Worm (Caenorhabditis elegans) whole organism, late embryonic: ENCODE data around the gene kcc-2.

Experiments
- C38D4.7 ChIP-seq: fragments of 200-800 bp; sonication (Bioruptor generic); optimal IDR thresholded peaks from 2 replicates; lab custom pipeline; 2018; ENCODE audit warnings: mild to moderate bottlenecking, missing genetic modification characterization, moderate library complexity, missing compliant biosample characterization
- F13H6.1 ChIP-seq: sonication (generic microtip); optimal IDR thresholded peaks from 2 replicates; lab custom pipeline; 2016; ENCODE audit warnings: missing genetic modification characterization, missing compliant biosample characterization
- K02D7.2 ChIP-seq: sonication (generic microtip); optimal IDR thresholded peaks from 2 replicates; lab custom pipeline; 2017; ENCODE audit warnings: mild to moderate bottlenecking, missing genetic modification characterization, missing compliant biosample characterization
- T23F11.4 ChIP-seq: fragments of 200-800 bp; sonication (Bioruptor generic); optimal IDR thresholded peaks from 2 replicates; lab custom pipeline; 2018; ENCODE audit warnings: mild to moderate bottlenecking, missing genetic modification characterization, missing compliant biosample characterization
- Y22D7AL.16 ChIP-seq: sonication (generic microtip); optimal IDR thresholded peaks from 2 replicates; lab custom pipeline; 2016; ENCODE audit warnings: missing genetic modification characterization, missing compliant biosample characterization
- ama-1 ChIP-seq: fragments of 150-350 bp; optimal IDR thresholded peaks from 2 replicates; lab custom pipeline; 2014
- ceh-14 ChIP-seq: sonication (generic microtip); optimal IDR thresholded peaks from 2 replicates; lab custom pipeline; 2016; ENCODE audit warnings: missing genotype, missing genetic modification characterization, missing compliant biosample characterization
- ceh-2 ChIP-seq: sonication (generic microtip); optimal IDR thresholded peaks from 2 replicates; lab custom pipeline; 2016; ENCODE audit warnings: missing genotype, missing genetic modification characterization, missing compliant biosample characterization
- ceh-22 ChIP-seq: sonication (generic microtip); optimal IDR thresholded peaks from 2 replicates; lab custom pipeline; 2017; ENCODE audit warnings: missing biosample characterization, missing genetic modification characterization
- ceh-24 ChIP-seq: sonication (generic microtip); optimal IDR thresholded peaks from 2 replicates; lab custom pipeline; 2016; ENCODE audit warnings: mild to moderate bottlenecking, missing genetic modification characterization, missing compliant biosample characterization
- ceh-34 ChIP-seq: sonication (generic microtip); optimal IDR thresholded peaks from 2 replicates; lab custom pipeline; 2016; ENCODE audit warnings: mild to moderate bottlenecking, missing genetic modification characterization, missing compliant biosample characterization
- ceh-9 ChIP-seq: sonication (generic microtip); optimal IDR thresholded peaks from 2 replicates; lab custom pipeline; 2016; ENCODE audit warnings: mild to moderate bottlenecking, missing genetic modification characterization, inconsistent platforms, missing compliant biosample characterization
- dmd-4 ChIP-seq: sonication (generic microtip); optimal IDR thresholded peaks from 2 replicates; lab custom pipeline; 2016; ENCODE audit warnings: borderline replicate concordance, missing genetic modification characterization, missing compliant biosample characterization
- dve-1 ChIP-seq: sonication (generic microtip); optimal IDR thresholded peaks from 2 replicates; lab custom pipeline; 2017; ENCODE audit warnings: antibody characterized with exemption, mild to moderate bottlenecking, missing genetic modification characterization, missing compliant biosample characterization
- elt-2 ChIP-seq: sonication (generic microtip); optimal IDR thresholded peaks from 2 replicates; lab custom pipeline; 2016; ENCODE audit warnings: missing genetic modification reagents, missing genetic modification characterization, missing compliant biosample characterization
- elt-4 ChIP-seq: sonication (generic microtip); optimal IDR thresholded peaks from 2 replicates; lab custom pipeline; 2016; ENCODE audit warnings: missing genetic modification characterization, missing compliant biosample characterization
- ets-4 ChIP-seq: sonication (generic microtip); optimal IDR thresholded peaks from 2 replicates; lab custom pipeline; 2016; ENCODE audit warnings: missing genetic modification characterization, missing compliant biosample characterization
- eyg-1 ChIP-seq: sonication (generic microtip); optimal IDR thresholded peaks from 2 replicates; lab custom pipeline; 2016; ENCODE audit warnings: missing genotype, missing genetic modification characterization, missing compliant biosample characterization
- fkh-6 ChIP-seq: sonication (generic microtip); optimal IDR thresholded peaks from 2 replicates; lab custom pipeline; 2016; ENCODE audit warnings: missing genetic modification characterization, missing compliant biosample characterization
- gmeb-2 ChIP-seq: sonication (generic microtip); optimal IDR thresholded peaks from 2 replicates; lab custom pipeline; 2016; ENCODE audit warnings: missing genetic modification characterization, inconsistent platforms, missing compliant biosample characterization
- hlh-13 ChIP-seq: fragments of 200-800 bp; sonication (Bioruptor generic); optimal IDR thresholded peaks from 2 replicates; lab custom pipeline; 2018; ENCODE audit warnings: mild to moderate bottlenecking, missing genetic modification characterization, missing compliant biosample characterization
- hlh-30 ChIP-seq: sonication (generic microtip); optimal IDR thresholded peaks from 2 replicates; lab custom pipeline; 2017; ENCODE audit warnings: antibody characterized with exemption, missing genetic modification characterization, missing compliant biosample characterization; ENCODE audit not compliant: insufficient read depth
- hlh-6 ChIP-seq: sonication (generic microtip); optimal IDR thresholded peaks from 2 replicates; lab custom pipeline; 2016; ENCODE audit warnings: missing genotype, missing genetic modification characterization, missing compliant biosample characterization
- hlh-8 ChIP-seq: sonication (generic microtip); optimal IDR thresholded peaks from 2 replicates; lab custom pipeline; 2016; ENCODE audit warnings: missing genotype, missing genetic modification characterization, missing compliant biosample characterization
- lim-6 ChIP-seq: sonication (generic microtip); optimal IDR thresholded peaks from 2 replicates; lab custom pipeline; 2016; ENCODE audit warnings: missing genetic modification characterization, missing compliant biosample characterization
- nhr-11 ChIP-seq: fragments of 150-350 bp; optimal IDR thresholded peaks from 2 replicates; lab custom pipeline; 2014; ENCODE audit warnings: missing biosample characterization, missing genetic modification characterization
- npax-4 ChIP-seq: sonication (generic microtip); optimal IDR thresholded peaks from 2 replicates; lab custom pipeline; 2016; ENCODE audit warnings: missing genetic modification characterization, missing compliant biosample characterization
- odd-2 ChIP-seq: sonication (generic microtip); optimal IDR thresholded peaks from 2 replicates; lab custom pipeline; 2017; ENCODE audit warnings: antibody characterized with exemption, mild to moderate bottlenecking, missing genetic modification characterization, missing compliant biosample characterization
- pag-3 ChIP-seq: sonication (generic microtip); optimal IDR thresholded peaks from 2 replicates; lab custom pipeline; 2016; ENCODE audit warnings: missing compliant biosample characterization, missing genetic modification characterization, borderline replicate concordance
- pha-4 ChIP-seq: fragments of 150-350 bp; optimal IDR thresholded peaks from 2 replicates; lab custom pipeline; 2018; ENCODE audit warnings: missing biosample characterization, missing genetic modification reagents, missing genetic modification characterization
- pqm-1 ChIP-seq: sonication (generic microtip); optimal IDR thresholded peaks from 2 replicates; lab custom pipeline; 2016; ENCODE audit warnings: missing genetic modification characterization, missing compliant biosample characterization
- rnt-1 ChIP-seq: sonication (generic microtip); optimal IDR thresholded peaks from 2 replicates; lab custom pipeline; 2016; ENCODE audit warnings: missing genetic modification characterization, missing compliant biosample characterization
- sdc-2 ChIP-seq: sonication (generic microtip); optimal IDR thresholded peaks from 2 replicates; lab custom pipeline; 2016; ENCODE audit warnings: missing genotype, missing genetic modification characterization, missing compliant biosample characterization
- syd-9 ChIP-seq: sonication (generic microtip); optimal IDR thresholded peaks from 2 replicates; lab custom pipeline; 2016; ENCODE audit warnings: mild to moderate bottlenecking, missing genetic modification characterization, moderate library complexity, missing compliant biosample characterization
- tbx-2 ChIP-seq: sonication (generic microtip); optimal IDR thresholded peaks from 2 replicates; lab custom pipeline; 2016; ENCODE audit warnings: missing genetic modification characterization, missing compliant biosample characterization
- unc-3 ChIP-seq, 2 experiments: fragments of 200-800 bp in 1 of 2; sonication (Bioruptor generic) in 1 of 2; sonication (generic microtip) in 1 of 2; conservative IDR thresholded peaks in 1 of 2; optimal IDR thresholded peaks in 1 of 2; 2 replicates each; pipeline versions ENCODE4 v1.3.6 to Lab custom; 2016 to 2022; ENCODE audit warnings: missing compliant biosample characterization in 2 of 2, missing genetic modification characterization in 2 of 2, missing genetic modification reagents in 1 of 2
- unc-55 ChIP-seq: sonication (generic microtip); optimal IDR thresholded peaks from 2 replicates; lab custom pipeline; 2017; ENCODE audit warnings: missing biosample characterization, missing genetic modification reagents, missing genetic modification characterization
- unc-86 ChIP-seq: sonication (generic microtip); optimal IDR thresholded peaks from 2 replicates; lab custom pipeline; 2016; ENCODE audit warnings: missing genetic modification characterization, missing compliant biosample characterization
- zip-5 ChIP-seq: sonication (generic microtip); optimal IDR thresholded peaks from 2 replicates; lab custom pipeline; 2016; ENCODE audit warnings: missing genetic modification characterization, missing compliant biosample characterization

Gene kcc-2

DNA sequence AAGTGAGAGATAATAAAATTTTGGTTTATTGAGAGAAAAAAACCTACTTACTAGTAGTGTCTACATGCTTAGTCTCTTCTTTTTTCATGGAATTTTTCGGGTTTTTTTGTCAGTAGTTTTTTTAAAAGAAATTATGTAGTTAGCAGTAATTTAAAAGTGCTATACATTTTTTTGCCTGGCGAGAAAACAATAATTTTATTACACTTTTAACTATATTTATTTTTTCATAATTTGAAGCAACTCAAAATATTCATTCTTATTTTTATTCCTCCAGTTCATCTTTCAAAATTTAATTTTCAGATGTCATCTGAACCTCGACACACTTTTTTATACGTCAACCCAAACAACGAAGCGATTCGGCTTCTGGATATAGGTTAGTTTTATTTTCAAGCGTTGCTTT, at the start of gene kcc-2:
TSS of gene kcc-2 (plus strand) at position 301 of the 400 bp plus-strand sequence.
- TF ChIP-seq elt-4 (tag; lab: Kevin White, UChicago) (no peak), odd-2 (tag; lab: Kevin White, UChicago) (no peak), elt-2 (tag; lab: Kevin White, UChicago) (no peak), unc-3 (GFP tag; conservative IDR thresholded peaks at IDR 0.05; lab: Robert Waterston, UW) (no peak), unc-3 (tag; optimal IDR thresholded peaks at IDR 0.05; lab: Kevin White, UChicago) (no peak), ceh-2 (no peak), rnt-1 (no peak), eyg-1 (no peak), ama-1 (no peak), C38D4.7 (GFP tag; lab: Kevin White, UChicago) (no peak), zip-5 (no peak), hlh-8 (tag; lab: Kevin White, UChicago) (no peak), nhr-11 (tag; lab: Kevin White, UChicago) (no peak), tbx-2 (tag; lab: Kevin White, UChicago) (no peak), pha-4 (tag; lab: Kevin White, UChicago) (no peak)

- no peak for TF ChIP-seq elt-2 (tag; lab: Kevin White, UChicago)
- TF ChIP-seq lim-6 (tag; lab: Kevin White, UChicago) = no peak
- no peak for TF ChIP-seq dve-1
- no peak for TF ChIP-seq sdc-2 (tag; lab: Kevin White, UChicago)
- TF ChIP-seq pqm-1 (tag; lab: Kevin White, UChicago) = no peak
- TF ChIP-seq ets-4 (tag; lab: Kevin White, UChicago) = no peak
- TF ChIP-seq F13H6.1 (tag; lab: Kevin White, UChicago) = no peak
- no peak for TF ChIP-seq hlh-6 (tag; lab: Kevin White, UChicago)
- no peak for TF ChIP-seq ceh-22 (tag; lab: Kevin White, UChicago)
- TF ChIP-seq C38D4.7 (GFP tag; lab: Kevin White, UChicago) = no peak
- TF ChIP-seq dmd-4 (tag; lab: Kevin White, UChicago) = no peak
- TF ChIP-seq ceh-24 (tag; lab: Kevin White, UChicago) = no peak
Measured at ce11 chrIV:6005655-6006054, 35.1 kb upstream of the kcc-2 start.

ce11 chrIV:6010274-6010673, 30.5 kb upstream of the kcc-2 start:
- TF ChIP-seq fkh-6 (no peak), unc-55 (GFP tag; lab: Kevin White, UChicago) (no peak), pag-3 (tag; lab: Kevin White, UChicago) (no peak), dve-1 (no peak), rnt-1 (no peak), pha-4 (tag; lab: Kevin White, UChicago) (no peak), unc-86 (tag; lab: Kevin White, UChicago) (no peak)

- TF ChIP-seq hlh-30 (tag; lab: Kevin White, UChicago) = no peak
- TF ChIP-seq npax-4 (tag; lab: Kevin White, UChicago) = no peak
- no peak for TF ChIP-seq ceh-9
- TF ChIP-seq ceh-14 (tag; lab: Kevin White, UChicago) = no peak
- TF ChIP-seq dve-1 = no peak
- no peak for TF ChIP-seq Y22D7AL.16 (tag; lab: Kevin White, UChicago)
- no peak for TF ChIP-seq gmeb-2 (tag; lab: Kevin White, UChicago)
- no peak for TF ChIP-seq ceh-34 (tag; lab: Kevin White, UChicago)
- TF ChIP-seq hlh-13 (GFP tag; lab: Kevin White, UChicago) = no peak
- TF ChIP-seq T23F11.4 (GFP tag; lab: Kevin White, UChicago) = no peak
- no peak for TF ChIP-seq ets-4 (tag; lab: Kevin White, UChicago)
- no peak for TF ChIP-seq elt-2 (tag; lab: Kevin White, UChicago)
- no peak for TF ChIP-seq K02D7.2 (tag; lab: Kevin White, UChicago)
- TF ChIP-seq syd-9 (tag; lab: Kevin White, UChicago) = no peak
Measured at ce11 chrIV:6011545-6011944, 29.2 kb upstream of the kcc-2 start, which contains the start of gene C46G7.5. Gene C46G7.5, minus strand, starts transcription at chrIV:6011645.
